Worm (Caenorhabditis elegans) whole organism, L3 larva: Measurements from ENCODE around the gene C32H11.4.

Experiments used
- R02D3.7 ChIP-seq: fragments of 150-350 bp; optimal IDR thresholded peaks from 2 replicates; lab custom pipeline; 2014; ENCODE audit warnings: missing biosample characterization, missing genetic modification characterization
- elt-3 ChIP-seq, 3 experiments: fragments of 150-350 bp in 1 of 3; sonication (generic microtip) in 2 of 3; optimal IDR thresholded peaks; 2 replicates in 2 of 3; 4 replicates in 1 of 3; lab custom pipeline; 2014 to 2017; ENCODE audit warnings: missing biosample characterization in 3 of 3, missing genetic modification characterization in 3 of 3
- lin-15B ChIP-seq: fragments of 150-350 bp; optimal IDR thresholded peaks from 2 replicates; lab custom pipeline; 2014; ENCODE audit warnings: missing biosample characterization, missing genetic modification characterization
- nhr-11 ChIP-seq: fragments of 150-350 bp; optimal IDR thresholded peaks from 2 replicates; lab custom pipeline; 2014; ENCODE audit warnings: missing biosample characterization, missing genetic modification characterization
- unc-62 ChIP-seq: fragments of 150-350 bp; sonication (generic microtip); optimal IDR thresholded peaks from 4 replicates; lab custom pipeline; 2014; ENCODE audit warnings: missing biosample characterization, missing genetic modification reagents, missing genetic modification characterization
- zag-1 ChIP-seq: fragments of 150-350 bp; optimal IDR thresholded peaks from 2 replicates; lab custom pipeline; 2014; ENCODE audit warnings: missing biosample characterization, missing genetic modification characterization

DNA sequence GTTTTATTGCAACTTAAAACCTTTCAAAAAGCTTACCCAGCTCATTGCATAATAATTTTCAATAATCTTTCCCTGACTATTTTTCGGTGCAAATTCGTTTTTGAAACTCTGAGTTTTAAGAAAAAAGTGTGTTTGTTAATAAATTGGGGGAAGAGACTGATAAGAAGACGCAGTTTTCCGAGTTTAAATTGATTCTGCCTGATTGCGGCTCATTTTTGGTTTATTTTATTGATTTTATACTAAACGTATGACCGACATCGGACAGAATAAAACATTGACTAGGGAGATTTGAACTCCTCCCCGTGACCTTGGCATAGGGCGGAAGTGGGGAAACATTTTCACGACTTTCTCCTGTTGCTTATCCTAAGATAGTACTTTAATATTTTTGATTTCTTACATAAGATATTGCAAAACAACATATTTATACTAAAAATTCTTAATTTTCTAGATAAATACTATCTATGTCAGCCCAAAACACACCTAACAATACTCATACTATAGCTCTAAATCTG is 24.6 kb upstream of the C32H11.4 start, which contains the start of gene K08D8.7:
- TF ChIP-seq nhr-11 (tag; lab: Kevin White, UChicago) (no peak), elt-3 (tag; optimal IDR thresholded peaks at IDR 0.05; lab: Kevin White, UChicago) (no peak), unc-62 (GFP tag; lab: Kevin White, UChicago) (no peak), lin-15B (tag; lab: Kevin White, UChicago) (no peak), zag-1 (tag; lab: Kevin White, UChicago) (no peak), R02D3.7 (tag; lab: Kevin White, UChicago) (no peak)
